Fruit fly (Drosophila melanogaster) whole organism, embryonic: ENCODE measurements around the gene Trm1.
A peak's percentile ranks its signal among the peaks of the same experiment; 100 is the strongest.

ENCODE experiments used
- Bgb ChIP-seq: fragments of 200-800 bp; sonication (Bioruptor generic); IDR thresholded peaks from 2 replicates; pipeline ENCODE4 v1.3.6; 2022; ENCODE audit warnings: missing biosample characterization, missing genetic modification characterization; ENCODE audit not compliant: partially characterized antibody
- CG10274 ChIP-seq: fragments of 200-800 bp; sonication (Bioruptor generic); optimal IDR thresholded peaks from 3 replicates; lab custom pipeline; 2017; ENCODE audit warnings: missing biosample characterization, mild to moderate bottlenecking, missing genetic modification characterization
- CG11723 ChIP-seq: fragments of 200-800 bp; sonication (Bioruptor generic); optimal IDR thresholded peaks from 2 replicates; lab custom pipeline; 2017; ENCODE audit warnings: missing biosample characterization, mild to moderate bottlenecking, missing genetic modification characterization
- CG12104 ChIP-seq: fragments of 200-800 bp; sonication (Bioruptor generic); optimal IDR thresholded peaks from 3 replicates; lab custom pipeline; 2016; ENCODE audit warnings: missing biosample characterization, missing genetic modification characterization
- CG12391 ChIP-seq: fragments of 200-800 bp; sonication (Bioruptor generic); optimal IDR thresholded peaks from 3 replicates; lab custom pipeline; 2018; ENCODE audit warnings: missing biosample characterization, mild to moderate bottlenecking, missing genetic modification characterization, moderate library complexity
- CG14050 ChIP-seq: fragments of 200-800 bp; sonication (Bioruptor generic); IDR thresholded peaks from 3 replicates; pipeline ENCODE4 v1.3.6; 2022; ENCODE audit warnings: missing biosample characterization, missing genetic modification characterization
- CG14441 ChIP-seq: fragments of 200-800 bp; sonication (Bioruptor generic); IDR thresholded peaks from 2 replicates; pipeline ENCODE4 v1.3.6; 2022; ENCODE audit warnings: missing biosample characterization, missing genetic modification characterization
- CG15011 ChIP-seq: fragments of 200-800 bp; sonication (Bioruptor generic); optimal IDR thresholded peaks from 3 replicates; lab custom pipeline; 2018; ENCODE audit warnings: missing biosample characterization, mild to moderate bottlenecking, missing genetic modification characterization
- CG1602 ChIP-seq: fragments of 200-800 bp; sonication (Bioruptor generic); optimal IDR thresholded peaks from 3 replicates; lab custom pipeline; 2016; ENCODE audit warnings: missing biosample characterization, missing genetic modification characterization
- CG16779 ChIP-seq: fragments of 200-800 bp; sonication (Bioruptor generic); IDR thresholded peaks from 2 replicates; pipeline ENCODE4 v1.3.6; 2022; ENCODE audit warnings: missing biosample characterization, missing genetic modification characterization
- CG17385 ChIP-seq: fragments of 200-800 bp; sonication (Bioruptor generic); optimal IDR thresholded peaks from 3 replicates; lab custom pipeline; 2018; ENCODE audit warnings: missing biosample characterization, mild to moderate bottlenecking, missing genetic modification characterization
- CG17568 ChIP-seq: fragments of 200-800 bp; sonication (Bioruptor generic); optimal IDR thresholded peaks from 2 replicates; lab custom pipeline; 2018; ENCODE audit warnings: missing biosample characterization, mild to moderate bottlenecking, missing genetic modification characterization, moderate library complexity
- CG18011 ChIP-seq: fragments of 200-800 bp; sonication (Bioruptor generic); optimal IDR thresholded peaks from 2 replicates; lab custom pipeline; 2017; ENCODE audit warnings: missing biosample characterization, missing genetic modification characterization, mild to moderate bottlenecking, moderate library complexity, missing genotype
- CG2199 ChIP-seq: fragments of 200-800 bp; sonication (Bioruptor generic); IDR thresholded peaks from 3 replicates; pipeline ENCODE4 v1.3.6; 2022; ENCODE audit warnings: missing biosample characterization, missing genetic modification characterization
- CG31224 ChIP-seq: fragments of 200-800 bp; sonication (Bioruptor generic); IDR thresholded peaks from 2 replicates; pipeline ENCODE4 v1.3.6; 2022; ENCODE audit warnings: missing biosample characterization, missing genetic modification characterization
- CG4404 ChIP-seq: fragments of 200-800 bp; sonication (Bioruptor generic); IDR thresholded peaks from 2 replicates; pipeline ENCODE4 v1.3.6; 2022; ENCODE audit warnings: missing biosample characterization, missing genetic modification characterization
- CG4617 ChIP-seq: fragments of 200-800 bp; sonication (Bioruptor generic); optimal IDR thresholded peaks from 3 replicates; lab custom pipeline; 2016; ENCODE audit warnings: missing biosample characterization, missing genetic modification characterization, borderline replicate concordance
- CG7372 ChIP-seq: fragments of 200-800 bp; sonication (Bioruptor generic); IDR thresholded peaks from 2 replicates; pipeline ENCODE4 v1.3.6; 2022; ENCODE audit warnings: missing biosample characterization, missing genetic modification characterization
- CG8281 ChIP-seq: fragments of 200-800 bp; sonication (Bioruptor generic); optimal IDR thresholded peaks from 2 replicates; lab custom pipeline; 2018; ENCODE audit warnings: missing biosample characterization, mild to moderate bottlenecking, missing genetic modification characterization, moderate library complexity
- D19B ChIP-seq: fragments of 200-800 bp; sonication (Bioruptor generic); optimal IDR thresholded peaks from 2 replicates; lab custom pipeline; 2017; ENCODE audit warnings: missing biosample characterization, mild to moderate bottlenecking, missing genetic modification characterization
- Dbx ChIP-seq: fragments of 200-800 bp; sonication (Bioruptor generic); IDR thresholded peaks from 3 replicates; pipeline ENCODE4 v1.3.6; 2022; ENCODE audit warnings: missing biosample characterization, missing genetic modification characterization
- Dip2 ChIP-seq: fragments of 200-800 bp; sonication (Bioruptor generic); IDR thresholded peaks from 2 replicates; pipeline ENCODE4 v1.3.6; 2022; ENCODE audit warnings: missing biosample characterization, missing genetic modification characterization
- Dp ChIP-seq: fragments of 200-800 bp; sonication (Bioruptor generic); optimal IDR thresholded peaks from 2 replicates; lab custom pipeline; 2018; ENCODE audit warnings: missing biosample characterization, mild to moderate bottlenecking, missing genetic modification characterization, moderate library complexity
- Eip74EF ChIP-seq, 2 experiments: fragments of 200-800 bp in 1 of 2; fragments of >200 bp in 1 of 2; sonication (Bioruptor generic) in 1 of 2; optimal IDR thresholded peaks; 2 replicates each; lab custom pipeline; 2017 to 2019; ENCODE audit warnings: missing biosample characterization in 2 of 2, missing genetic modification characterization in 2 of 2, mild to moderate bottlenecking in 1 of 2, moderate library complexity in 1 of 2
- HmgD ChIP-seq: fragments of 200-800 bp; sonication (Bioruptor generic); optimal IDR thresholded peaks from 3 replicates; lab custom pipeline; 2016; ENCODE audit warnings: missing biosample characterization, missing genetic modification characterization
- HmgZ ChIP-seq: fragments of 200-800 bp; sonication (Bioruptor generic); optimal IDR thresholded peaks from 2 replicates; lab custom pipeline; 2018; ENCODE audit warnings: missing biosample characterization, mild to moderate bottlenecking, missing genetic modification characterization
- Lhr ChIP-seq: fragments of 200-800 bp; sonication (Bioruptor generic); optimal IDR thresholded peaks from 3 replicates; lab custom pipeline; 2017; ENCODE audit warnings: mild to moderate bottlenecking, missing biosample characterization, missing genetic modification reagents, missing genetic modification characterization
- Sry-β ChIP-seq: fragments of 200-800 bp; sonication (Bioruptor generic); optimal IDR thresholded peaks from 2 replicates; lab custom pipeline; 2018; ENCODE audit warnings: missing biosample characterization, mild to moderate bottlenecking, missing genetic modification characterization, moderate library complexity
- Stat92E ChIP-seq, 3 experiments: fragments of >200 bp in 2 of 3; fragments of 200-800 bp in 1 of 3; sonication (Bioruptor generic) in 1 of 3; optimal IDR thresholded peaks; 2 replicates each; lab custom pipeline; 2017 to 2019; ENCODE audit warnings: missing biosample characterization in 3 of 3, missing genetic modification characterization in 3 of 3, mild to moderate bottlenecking in 1 of 3, moderate library complexity in 1 of 3
- TFAM ChIP-seq: fragments of 200-800 bp; sonication (Bioruptor generic); optimal IDR thresholded peaks from 2 replicates; lab custom pipeline; 2017; ENCODE audit warnings: missing biosample characterization, missing genetic modification characterization, inconsistent platforms
- Taf1 ChIP-seq: fragments of 200-800 bp; sonication (Bioruptor generic); IDR thresholded peaks from 2 replicates; pipeline ENCODE4 v1.3.6; 2022; ENCODE audit warnings: missing biosample characterization, missing genetic modification characterization
- Xbp1 ChIP-seq: fragments of 200-800 bp; sonication (Bioruptor generic); optimal IDR thresholded peaks from 3 replicates; lab custom pipeline; 2016; ENCODE audit warnings: missing biosample characterization, mild to moderate bottlenecking, missing genetic modification characterization
- bbx ChIP-seq: fragments of 200-800 bp; sonication (Bioruptor generic); IDR thresholded peaks from 2 replicates; pipeline ENCODE4 v1.3.6; 2022; ENCODE audit warnings: missing biosample characterization, missing genetic modification characterization; ENCODE audit not compliant: partially characterized antibody
- bigmax ChIP-seq: fragments of 200-800 bp; sonication (Bioruptor generic); optimal IDR thresholded peaks from 2 replicates; lab custom pipeline; 2018; ENCODE audit warnings: missing biosample characterization, mild to moderate bottlenecking, missing genetic modification characterization
- cg ChIP-seq: fragments of 200-800 bp; sonication (Bioruptor generic); optimal IDR thresholded peaks from 3 replicates; lab custom pipeline; 2019; ENCODE audit warnings: missing biosample characterization, mild to moderate bottlenecking, missing genetic modification characterization, moderate library complexity
- dan ChIP-seq: fragments of 200-800 bp; sonication (Bioruptor generic); IDR thresholded peaks from 2 replicates; pipeline ENCODE4 v1.3.6; 2022; ENCODE audit warnings: missing biosample characterization, missing genetic modification characterization
- eve ChIP-seq, 2 experiments: fragments of >200 bp; optimal IDR thresholded peaks; 2 replicates each; lab custom pipeline; 2017; ENCODE audit warnings: missing biosample characterization in 2 of 2, missing genetic modification characterization in 2 of 2
- fd64A ChIP-seq: fragments of 200-800 bp; sonication (Bioruptor generic); optimal IDR thresholded peaks from 3 replicates; lab custom pipeline; 2018; ENCODE audit warnings: missing biosample characterization, mild to moderate bottlenecking, missing genetic modification characterization
- gfzf ChIP-seq: fragments of 200-800 bp; sonication (Bioruptor generic); optimal IDR thresholded peaks from 2 replicates; lab custom pipeline; 2016; ENCODE audit warnings: missing biosample characterization, mild to moderate bottlenecking, missing genetic modification characterization, moderate library complexity
- h ChIP-seq: fragments of >200 bp; optimal IDR thresholded peaks from 2 replicates; lab custom pipeline; 2017
- kah ChIP-seq: fragments of 200-800 bp; sonication (Bioruptor generic); optimal IDR thresholded peaks from 2 replicates; lab custom pipeline; 2018; ENCODE audit warnings: missing biosample characterization, mild to moderate bottlenecking, missing genetic modification characterization
- onecut ChIP-seq: fragments of 200-800 bp; sonication (Bioruptor generic); IDR thresholded peaks from 2 replicates; pipeline ENCODE4 v1.3.6; 2022; ENCODE audit warnings: missing biosample characterization, missing genetic modification characterization
- otp ChIP-seq: fragments of 200-800 bp; sonication (Bioruptor generic); IDR thresholded peaks from 3 replicates; pipeline ENCODE4, ENCODE4 v1.3.6; 2022; ENCODE audit warnings: missing biosample characterization, missing genetic modification characterization
- p53 ChIP-seq: fragments of 200-800 bp; sonication (Bioruptor generic); optimal IDR thresholded peaks from 2 replicates; lab custom pipeline; 2016; ENCODE audit warnings: missing biosample characterization, missing genetic modification characterization
- repo ChIP-seq: fragments of 200-800 bp; sonication (Bioruptor generic); optimal IDR thresholded peaks from 2 replicates; lab custom pipeline; 2016; ENCODE audit warnings: missing biosample characterization, missing genetic modification characterization
- rib ChIP-seq: fragments of 200-800 bp; sonication (Bioruptor generic); IDR thresholded peaks from 2 replicates; pipeline ENCODE4 v1.3.6; 2022; ENCODE audit warnings: missing biosample characterization, missing genetic modification characterization
- row ChIP-seq: fragments of 200-800 bp; sonication (Bioruptor generic); IDR thresholded peaks from 3 replicates; pipeline ENCODE4 v1.3.6; 2022; ENCODE audit warnings: missing biosample characterization, missing genetic modification characterization
- sd ChIP-seq: fragments of 200-800 bp; sonication (Bioruptor generic); optimal IDR thresholded peaks from 3 replicates; lab custom pipeline; 2018; ENCODE audit warnings: missing biosample characterization, mild to moderate bottlenecking, missing genetic modification characterization, moderate library complexity
- sna ChIP-seq: fragments of 200-800 bp; sonication (Bioruptor generic); IDR thresholded peaks from 2 replicates; pipeline ENCODE4 v1.3.6; 2022; ENCODE audit warnings: missing biosample characterization, missing genetic modification characterization; ENCODE audit not compliant: partially characterized antibody
- sob ChIP-seq: fragments of 200-800 bp; sonication (Bioruptor generic); IDR thresholded peaks from 2 replicates; pipeline ENCODE4 v1.3.6; 2022; ENCODE audit warnings: missing biosample characterization, missing genetic modification characterization
- vnd ChIP-seq: fragments of 200-800 bp; sonication (Bioruptor generic); IDR thresholded peaks from 3 replicates; pipeline ENCODE4 v1.3.6; 2022; ENCODE audit warnings: missing biosample characterization, missing genetic modification characterization; ENCODE audit not compliant: partially characterized antibody

The Trm1 gene

dm6 chr2L:12434535-12434938 lies 6.7 kb downstream of the Trm1 start, which contains the start of gene SC35 (continued):
- TF ChIP-seq CG4404 (GFP tag; lab: Robert Waterston, UW), result no peak
- TF ChIP-seq CG14441 (GFP tag; lab: Robert Waterston, UW), result no peak
- no peak for TF ChIP-seq row (GFP tag; lab: Robert Waterston, UW)
- TF ChIP-seq HmgZ (tag; lab: Kevin White, UChicago), result peak; percentile 36
- no peak for TF ChIP-seq fd64A (GFP tag; lab: Kevin White, UChicago)
- no peak for TF ChIP-seq Xbp1 (GFP tag; lab: Kevin White, UChicago)
- TF ChIP-seq h, result no peak
- no peak for TF ChIP-seq eve (GFP tag; optimal IDR thresholded peaks at IDR 0.05; lab: Kevin White, UChicago)
- TF ChIP-seq sna (GFP tag; lab: Robert Waterston, UW), result no peak
- TF ChIP-seq CG15011, result no peak
- no peak for TF ChIP-seq vnd (GFP tag; lab: Robert Waterston, UW)
- 0 out of 3 replicates have a peak, but pooled peaks have one; percentile 0 for TF ChIP-seq otp
- peak; percentile 97 for TF ChIP-seq CG17385 (GFP tag; lab: Kevin White, UChicago)
- TF ChIP-seq CG2199 (GFP tag; lab: Robert Waterston, UW), result no peak
- no peak for TF ChIP-seq p53 (GFP tag; lab: Kevin White, UChicago)
- TF ChIP-seq Taf1 (GFP tag; lab: Robert Waterston, UW), result no peak
- no peak for TF ChIP-seq Eip74EF (GFP tag; optimal IDR thresholded peaks at IDR 0.05; lab: Kevin White, UChicago)
- no peak for TF ChIP-seq CG17568 (GFP tag; lab: Kevin White, UChicago)
- no peak for TF ChIP-seq Dbx (GFP tag; lab: Robert Waterston, UW)
- TF ChIP-seq CG12391 (tag; lab: Kevin White, UChicago), result no peak
- no peak for TF ChIP-seq CG12104
- TF ChIP-seq sd (tag; lab: Kevin White, UChicago), result peak; percentile 86
- no peak for TF ChIP-seq sob (GFP tag; lab: Robert Waterston, UW)
- no peak for TF ChIP-seq CG16779 (GFP tag; lab: Robert Waterston, UW)
- TF ChIP-seq CG4617 (GFP tag; lab: Kevin White, UChicago), result peak; percentile 65
- TF ChIP-seq Dp (GFP tag; lab: Kevin White, UChicago), result peak; percentile 11
- TF ChIP-seq onecut, result no peak
- no peak for TF ChIP-seq dan
- TF ChIP-seq CG10274, result no peak
- TF ChIP-seq D19B (GFP tag; lab: Kevin White, UChicago), result no peak
- TF ChIP-seq kah (GFP tag; lab: Kevin White, UChicago), result peak; percentile 7
- TF ChIP-seq TFAM (GFP tag; lab: Kevin White, UChicago), result no peak
- TF ChIP-seq CG8281, result no peak
- TF ChIP-seq bbx (GFP tag; lab: Robert Waterston, UW), result no peak
- no peak for TF ChIP-seq Dip2 (GFP tag; lab: Robert Waterston, UW)
- peak; percentile 50 for TF ChIP-seq HmgD (GFP tag; lab: Kevin White, UChicago)
- TF ChIP-seq CG18011 (GFP tag; lab: Kevin White, UChicago), result no peak
- TF ChIP-seq gfzf (GFP tag; lab: Kevin White, UChicago), result peak; percentile 13
- TF ChIP-seq rib (GFP tag; lab: Robert Waterston, UW), result no peak
- TF ChIP-seq CG7372, result no peak
- TF ChIP-seq Bgb (GFP tag; lab: Robert Waterston, UW), result 0 out of 2 replicates have a peak, but pooled peaks have one; percentile 23
- no peak for TF ChIP-seq repo (GFP tag; lab: Kevin White, UChicago)
- peak; percentile 74 for TF ChIP-seq cg (GFP tag; lab: Kevin White, UChicago)
- peak; percentile 88 for TF ChIP-seq bigmax (GFP tag; lab: Kevin White, UChicago)
- no peak for TF ChIP-seq CG31224 (GFP tag; lab: Robert Waterston, UW)
- no peak for TF ChIP-seq CG1602 (GFP tag; lab: Kevin White, UChicago)
- TF ChIP-seq Stat92E (GFP tag; optimal IDR thresholded peaks at IDR 0.05; lab: Kevin White, UChicago), result peak in 1 of 3 experiments; percentile 14
- TF ChIP-seq Lhr (GFP tag; lab: Kevin White, UChicago), result no peak
- no peak for TF ChIP-seq CG14050
- TF ChIP-seq Sry-β, result peak; percentile 53
- no peak for TF ChIP-seq CG11723 (GFP tag; lab: Kevin White, UChicago)
